Worm (Caenorhabditis elegans) whole organism, late embryonic: ENCODE data around the gene ceh-100.

ENCODE experiments used
- ama-1 ChIP-seq: fragments of 150-350 bp; optimal IDR thresholded peaks from 2 replicates; lab custom pipeline; 2014
- ceh-2 ChIP-seq: sonication (generic microtip); optimal IDR thresholded peaks from 2 replicates; lab custom pipeline; 2016; ENCODE audit warnings: missing genotype, missing genetic modification characterization, missing compliant biosample characterization
- dmd-4 ChIP-seq: sonication (generic microtip); optimal IDR thresholded peaks from 2 replicates; lab custom pipeline; 2016; ENCODE audit warnings: borderline replicate concordance, missing genetic modification characterization, missing compliant biosample characterization
- fkh-10 ChIP-seq: fragments of 150-350 bp; optimal IDR thresholded peaks from 2 replicates; lab custom pipeline; 2014; ENCODE audit warnings: missing biosample characterization, missing genetic modification reagents, missing genetic modification characterization
- mec-3 ChIP-seq: sonication (generic microtip); optimal IDR thresholded peaks from 2 replicates; lab custom pipeline; 2016; ENCODE audit warnings: borderline replicate concordance, missing genetic modification characterization, missing compliant biosample characterization
- pha-4 ChIP-seq: fragments of 150-350 bp; optimal IDR thresholded peaks from 2 replicates; lab custom pipeline; 2018; ENCODE audit warnings: missing biosample characterization, missing genetic modification reagents, missing genetic modification characterization

- TF ChIP-seq pha-4 (no peak), dmd-4 (no peak), fkh-10 (GFP tag; lab: Kevin White, UChicago) (no peak), ama-1 (no peak), mec-3 (no peak), ceh-2 (no peak)
These were observed 29.9 kb downstream of the ceh-100 start, which contains the start of gene Y38E10A.2 for ce11 chrII:12573541-12573940.
